Fruit fly (Drosophila melanogaster): ENCODE measurements around the gene CG9119.

Gene CG9119

DNA sequence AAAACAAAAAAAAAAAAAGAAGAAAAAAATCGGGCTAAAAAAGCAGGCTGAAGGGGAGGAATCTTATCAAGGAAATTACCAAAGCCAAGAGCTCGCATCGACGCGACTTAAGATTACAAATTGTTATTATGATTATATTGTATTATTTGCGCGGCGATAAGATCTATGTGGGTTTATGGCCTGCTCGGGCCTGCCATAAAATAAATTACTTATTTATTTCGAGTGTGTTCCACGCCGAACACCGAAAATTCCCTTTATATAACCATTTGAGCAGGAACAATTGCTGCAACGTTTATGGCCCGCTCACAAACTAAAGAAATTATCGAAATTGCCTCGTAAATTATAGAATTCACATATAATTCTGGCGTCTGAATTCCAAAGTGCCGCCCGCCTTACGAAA, 35.0 kb downstream of the CG9119 start (continued):
- TF ChIP-seq cad (GFP tag; optimal IDR thresholded peaks at IDR 0.05) (peak; percentile 66), scrt (GFP tag; optimal IDR thresholded peaks at IDR 0.05) (no peak), CG10543 (GFP tag; optimal IDR thresholded peaks at IDR 0.05) (peak; percentile 45), seq (GFP tag; IDR thresholded peaks at IDR 0.05) (no peak), D (optimal IDR thresholded peaks at IDR 0.05) (no peak), D (GFP tag; optimal IDR thresholded peaks at IDR 0.05) (no peak), Sox100B (GFP tag; optimal IDR thresholded peaks at IDR 0.05) (peak; percentile 3), NC2α (GFP tag; optimal IDR thresholded peaks at IDR 0.05) (no peak), az2 (GFP tag; optimal IDR thresholded peaks at IDR 0.05) (no peak), CG11504 (tag; optimal IDR thresholded peaks at IDR 0.05) (peak; percentile 31), CG31224 (GFP tag; IDR thresholded peaks at IDR 0.05) (0 out of 2 replicates have a peak, but pooled peaks have one; percentile 13), CG10274 (GFP tag; optimal IDR thresholded peaks at IDR 0.05) (no peak), bsh (GFP tag; optimal IDR thresholded peaks at IDR 0.05) (peak in 1 of 2 experiments; percentile 3), CG9817 (tag; optimal IDR thresholded peaks at IDR 0.05) (no peak), sna (GFP tag; IDR thresholded peaks at IDR 0.05; ENCODE audit: partially characterized antibody) (no peak), Meics (GFP tag; optimal IDR thresholded peaks at IDR 0.05) (peak; percentile 22), CG4360 (GFP tag; IDR thresholded peaks at IDR 0.05) (no peak), mld (GFP tag; IDR thresholded peaks at IDR 0.05; ENCODE audit: partially characterized antibody) (no peak), bigmax (GFP tag; optimal IDR thresholded peaks at IDR 0.05) (no peak), ara (GFP tag; IDR thresholded peaks at IDR 0.05) (no peak), TFAM (GFP tag; optimal IDR thresholded peaks at IDR 0.05) (no peak), CG7839 (tag; optimal IDR thresholded peaks at IDR 0.05) (peak; percentile 10), C15 (GFP tag; IDR thresholded peaks at IDR 0.05) (no peak), CG10431 (GFP tag; optimal IDR thresholded peaks at IDR 0.05) (peak; percentile 20)

DNA sequence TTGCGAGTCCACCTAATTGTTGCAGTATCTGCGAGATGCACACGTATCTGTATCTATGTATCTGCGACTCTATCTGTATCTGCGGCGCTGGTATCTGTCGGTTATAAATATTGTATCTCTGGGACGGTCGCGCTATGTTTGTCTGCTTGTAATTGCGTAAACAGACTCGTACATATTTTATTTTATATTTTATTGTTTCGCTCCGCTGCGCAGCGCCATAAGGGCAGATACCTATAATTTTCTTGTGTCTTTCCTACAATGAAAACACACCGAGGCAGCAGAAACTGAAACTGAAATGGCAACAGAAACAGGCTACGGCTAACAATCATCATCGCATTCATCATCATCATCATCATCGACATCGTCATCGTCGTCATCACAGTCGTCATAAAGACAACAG, 36.1 kb downstream of the CG9119 start:
- TF ChIP-seq CG12236 (GFP tag; optimal IDR thresholded peaks at IDR 0.05) (no peak), CG33557 (GFP tag; optimal IDR thresholded peaks at IDR 0.05) (peak; percentile 17), CG6813 (GFP tag; optimal IDR thresholded peaks at IDR 0.05) (peak; percentile 4), CG8089 (GFP tag; optimal IDR thresholded peaks at IDR 0.05) (no peak), Sox102F (GFP tag; optimal IDR thresholded peaks at IDR 0.05) (peak; percentile 6), Ptx1 (GFP tag; IDR thresholded peaks at IDR 0.05) (no peak), fd64A (GFP tag; optimal IDR thresholded peaks at IDR 0.05) (no peak), CG11504 (tag; optimal IDR thresholded peaks at IDR 0.05) (peak; percentile 13), pros (GFP tag; optimal IDR thresholded peaks at IDR 0.05) (peak; percentile 17), CG17568 (GFP tag; optimal IDR thresholded peaks at IDR 0.05) (peak; percentile 17), gcm (GFP tag; optimal IDR thresholded peaks at IDR 0.05) (peak; percentile 4), twi (tag; optimal IDR thresholded peaks at IDR 0.05) (peak; percentile 27), CG2678 (tag; optimal IDR thresholded peaks at IDR 0.05) (peak; percentile 20), CG15479 (GFP tag; optimal IDR thresholded peaks at IDR 0.05) (peak; percentile 13), ATbp (GFP tag; optimal IDR thresholded peaks at IDR 0.05) (peak; percentile 21), sens (GFP tag) (peak; percentile 66), Pdp1 (GFP tag; optimal IDR thresholded peaks at IDR 0.05) (peak in 1 of 2 experiments; percentile 36), CG10543 (GFP tag; optimal IDR thresholded peaks at IDR 0.05) (peak; percentile 14), CG30403 (GFP tag; optimal IDR thresholded peaks at IDR 0.05) (no peak), grn (GFP tag; optimal IDR thresholded peaks at IDR 0.05) (peak; percentile 18), zen (tag; optimal IDR thresholded peaks at IDR 0.05) (peak; percentile 11), Med (GFP tag) (peak; percentile 32), CG3407 (GFP tag; optimal IDR thresholded peaks at IDR 0.05) (peak; percentile 28)
